Fruit fly (Drosophila melanogaster) whole organism, embryonic: ENCODE results near the gene Pnn.

Experiments
- Awh ChIP-seq: fragments of 200-800 bp; sonication (Bioruptor generic); IDR thresholded peaks from 2 replicates; pipeline ENCODE4, ENCODE4 v1.3.6; 2022; ENCODE audit warnings: missing biosample characterization, missing genetic modification characterization
- Blimp-1 ChIP-seq: fragments of 200-800 bp; sonication (Bioruptor generic); optimal IDR thresholded peaks from 3 replicates; lab custom pipeline; 2018; ENCODE audit warnings: missing biosample characterization, missing genetic modification characterization, mild to moderate bottlenecking, moderate library complexity, missing genetic modification reagents
- Bteb2 ChIP-seq: fragments of 200-800 bp; sonication (Bioruptor generic); optimal IDR thresholded peaks from 2 replicates; lab custom pipeline; 2016; ENCODE audit warnings: missing biosample characterization, missing genetic modification characterization
- CG10462 ChIP-seq: fragments of 200-800 bp; sonication (Bioruptor generic); optimal IDR thresholded peaks from 2 replicates; lab custom pipeline; 2016; ENCODE audit warnings: missing biosample characterization, missing genetic modification characterization
- CG11093 ChIP-seq: fragments of 200-800 bp; sonication (Bioruptor generic); IDR thresholded peaks from 3 replicates; pipeline ENCODE4 v1.3.6; 2022; ENCODE audit warnings: missing biosample characterization, missing genetic modification characterization
- CG11695 ChIP-seq: fragments of 200-800 bp; sonication (Bioruptor generic); IDR thresholded peaks from 3 replicates; pipeline ENCODE4 v1.3.6; 2022; ENCODE audit warnings: missing biosample characterization, missing genetic modification characterization
- CG11723 ChIP-seq: fragments of 200-800 bp; sonication (Bioruptor generic); optimal IDR thresholded peaks from 2 replicates; lab custom pipeline; 2017; ENCODE audit warnings: missing biosample characterization, mild to moderate bottlenecking, missing genetic modification characterization
- CG13424 ChIP-seq: fragments of 200-800 bp; sonication (Bioruptor generic); optimal IDR thresholded peaks from 2 replicates; lab custom pipeline; 2019; ENCODE audit warnings: missing biosample characterization, mild to moderate bottlenecking, missing genetic modification characterization, moderate library complexity
- CG16813 ChIP-seq: fragments of 200-800 bp; sonication (Bioruptor generic); IDR thresholded peaks from 3 replicates; pipeline ENCODE4 v1.3.6; 2022; ENCODE audit warnings: missing biosample characterization, missing genetic modification characterization; ENCODE audit not compliant: partially characterized antibody
- CG17385 ChIP-seq: fragments of 200-800 bp; sonication (Bioruptor generic); optimal IDR thresholded peaks from 3 replicates; lab custom pipeline; 2018; ENCODE audit warnings: missing biosample characterization, mild to moderate bottlenecking, missing genetic modification characterization
- CG18599 ChIP-seq: fragments of 200-800 bp; sonication (Bioruptor generic); optimal IDR thresholded peaks from 3 replicates; lab custom pipeline; 2017; ENCODE audit warnings: missing biosample characterization, missing genetic modification characterization, mild to moderate bottlenecking, moderate library complexity, missing genetic modification reagents
- CG42726 ChIP-seq: fragments of 200-800 bp; sonication (Bioruptor generic); IDR thresholded peaks from 2 replicates; pipeline ENCODE4 v1.3.6; 2022; ENCODE audit warnings: missing biosample characterization, missing genetic modification characterization; ENCODE audit not compliant: partially characterized antibody
- CG6254 ChIP-seq: fragments of 200-800 bp; sonication (Bioruptor generic); optimal IDR thresholded peaks from 3 replicates; lab custom pipeline; 2017; ENCODE audit warnings: mild to moderate bottlenecking, missing biosample characterization, missing genetic modification reagents, missing genetic modification characterization
- CG7271 ChIP-seq: fragments of 200-800 bp; sonication (Bioruptor generic); optimal IDR thresholded peaks from 2 replicates; lab custom pipeline; 2018; ENCODE audit warnings: missing biosample characterization, mild to moderate bottlenecking, missing genetic modification characterization, moderate library complexity
- CG7786 ChIP-seq: fragments of 200-800 bp; sonication (Bioruptor generic); optimal IDR thresholded peaks from 2 replicates; lab custom pipeline; 2016; ENCODE audit warnings: missing biosample characterization, missing genetic modification characterization
- CG7928 ChIP-seq: fragments of 200-800 bp; sonication (Bioruptor generic); optimal IDR thresholded peaks from 2 replicates; lab custom pipeline; 2017; ENCODE audit warnings: missing biosample characterization, mild to moderate bottlenecking, missing genetic modification characterization
- CG9609 ChIP-seq: fragments of 200-800 bp; sonication (Bioruptor generic); optimal IDR thresholded peaks from 3 replicates; lab custom pipeline; 2016; ENCODE audit warnings: missing biosample characterization, missing genetic modification characterization
- CTCF ChIP-seq: fragments of 200-800 bp; sonication (Bioruptor generic); optimal IDR thresholded peaks from 2 replicates; lab custom pipeline; 2017; ENCODE audit warnings: missing biosample characterization, mild to moderate bottlenecking, missing genetic modification characterization, moderate library complexity
- D ChIP-seq, 2 experiments: fragments of 200-800 bp in 1 of 2; fragments of >200 bp in 1 of 2; sonication (Bioruptor generic) in 1 of 2; optimal IDR thresholded peaks; 2 replicates in 1 of 2; 3 replicates in 1 of 2; lab custom pipeline; 2017; ENCODE audit warnings: mild to moderate bottlenecking in 1 of 2, missing biosample characterization in 1 of 2, missing genetic modification characterization in 1 of 2, missing genetic modification reagents in 1 of 2
- D19B ChIP-seq: fragments of 200-800 bp; sonication (Bioruptor generic); optimal IDR thresholded peaks from 2 replicates; lab custom pipeline; 2017; ENCODE audit warnings: missing biosample characterization, mild to moderate bottlenecking, missing genetic modification characterization
- Eip74EF ChIP-seq, 2 experiments: fragments of 200-800 bp in 1 of 2; fragments of >200 bp in 1 of 2; sonication (Bioruptor generic) in 1 of 2; optimal IDR thresholded peaks; 2 replicates each; lab custom pipeline; 2017 to 2019; ENCODE audit warnings: missing biosample characterization in 2 of 2, missing genetic modification characterization in 2 of 2, mild to moderate bottlenecking in 1 of 2, moderate library complexity in 1 of 2
- Fer2 ChIP-seq: fragments of 200-800 bp; sonication (Bioruptor generic); optimal IDR thresholded peaks from 2 replicates; lab custom pipeline; 2018; ENCODE audit warnings: missing biosample characterization, mild to moderate bottlenecking, missing genetic modification characterization, moderate library complexity
- Gug ChIP-seq: fragments of 200-800 bp; sonication (Bioruptor generic); IDR thresholded peaks from 4 replicates; pipeline ENCODE4 v1.3.6; 2022; ENCODE audit warnings: missing biosample characterization, missing genetic modification characterization
- HLH54F ChIP-seq: fragments of 200-800 bp; sonication (Bioruptor generic); optimal IDR thresholded peaks from 3 replicates; lab custom pipeline; 2016; ENCODE audit warnings: missing biosample characterization, missing genetic modification characterization
- HLHmδ ChIP-seq: fragments of 200-800 bp; sonication (Bioruptor generic); optimal IDR thresholded peaks from 2 replicates; lab custom pipeline; 2018; ENCODE audit warnings: missing biosample characterization, mild to moderate bottlenecking, missing genetic modification characterization, moderate library complexity
- Hmx ChIP-seq: fragments of 200-800 bp; sonication (Bioruptor generic); optimal IDR thresholded peaks from 2 replicates; lab custom pipeline; 2016; ENCODE audit warnings: missing biosample characterization, missing genetic modification characterization
- Hr51 ChIP-seq, 2 experiments: fragments of 200-800 bp; sonication (Bioruptor generic); optimal IDR thresholded peaks; 2 replicates in 1 of 2; 3 replicates in 1 of 2; lab custom pipeline; 2016 to 2018; ENCODE audit warnings: missing biosample characterization in 2 of 2, missing genetic modification characterization in 2 of 2, mild to moderate bottlenecking in 1 of 2, moderate library complexity in 1 of 2
- Jarid2 ChIP-seq: fragments of 200-800 bp; sonication (Bioruptor generic); optimal IDR thresholded peaks from 3 replicates; lab custom pipeline; 2017; ENCODE audit warnings: mild to moderate bottlenecking, missing biosample characterization, missing genetic modification reagents, missing genetic modification characterization
- Side ChIP-seq: fragments of 200-800 bp; sonication (Bioruptor generic); optimal IDR thresholded peaks from 2 replicates; lab custom pipeline; 2016; ENCODE audit warnings: missing biosample characterization, missing genetic modification characterization
- Stat92E ChIP-seq, 3 experiments: fragments of >200 bp in 2 of 3; fragments of 200-800 bp in 1 of 3; sonication (Bioruptor generic) in 1 of 3; optimal IDR thresholded peaks; 2 replicates each; lab custom pipeline; 2017 to 2019; ENCODE audit warnings: missing biosample characterization in 3 of 3, missing genetic modification characterization in 3 of 3, mild to moderate bottlenecking in 1 of 3, moderate library complexity in 1 of 3
- Vsx1 ChIP-seq: fragments of 200-800 bp; sonication (Bioruptor generic); optimal IDR thresholded peaks from 2 replicates; lab custom pipeline; 2017; ENCODE audit warnings: missing biosample characterization, mild to moderate bottlenecking, missing genetic modification characterization, missing genetic modification reagents
- bbx ChIP-seq: fragments of 200-800 bp; sonication (Bioruptor generic); IDR thresholded peaks from 2 replicates; pipeline ENCODE4 v1.3.6; 2022; ENCODE audit warnings: missing biosample characterization, missing genetic modification characterization; ENCODE audit not compliant: partially characterized antibody
- br ChIP-seq: fragments of >200 bp; optimal IDR thresholded peaks from 2 replicates; lab custom pipeline; 2017
- ci ChIP-seq: fragments of 200-800 bp; sonication (Bioruptor generic); IDR thresholded peaks from 3 replicates; pipeline ENCODE4 v1.3.6; 2022; ENCODE audit warnings: missing biosample characterization, missing genetic modification characterization
- corto ChIP-seq: fragments of 200-800 bp; sonication (Bioruptor generic); optimal IDR thresholded peaks from 2 replicates; lab custom pipeline; 2016; ENCODE audit warnings: missing biosample characterization, mild to moderate bottlenecking, missing genetic modification characterization, moderate library complexity
- da ChIP-seq: fragments of 200-800 bp; sonication (Bioruptor generic); optimal IDR thresholded peaks from 2 replicates; lab custom pipeline; 2016; ENCODE audit warnings: missing biosample characterization, missing genetic modification characterization
- eve ChIP-seq, 2 experiments: fragments of >200 bp; optimal IDR thresholded peaks; 2 replicates each; lab custom pipeline; 2017; ENCODE audit warnings: missing biosample characterization in 2 of 2, missing genetic modification characterization in 2 of 2
- exex ChIP-seq: fragments of 200-800 bp; sonication (Bioruptor generic); optimal IDR thresholded peaks from 4 replicates; lab custom pipeline; 2018; ENCODE audit warnings: missing biosample characterization, mild to moderate bottlenecking, missing genetic modification characterization, moderate library complexity
- fd64A ChIP-seq: fragments of 200-800 bp; sonication (Bioruptor generic); optimal IDR thresholded peaks from 3 replicates; lab custom pipeline; 2018; ENCODE audit warnings: missing biosample characterization, mild to moderate bottlenecking, missing genetic modification characterization
- gsb-n ChIP-seq: fragments of 200-800 bp; sonication (Bioruptor generic); optimal IDR thresholded peaks from 3 replicates; lab custom pipeline; 2018; ENCODE audit warnings: missing biosample characterization, mild to moderate bottlenecking, missing genetic modification characterization
- klu ChIP-seq: fragments of 200-800 bp; sonication (Bioruptor generic); IDR thresholded peaks from 2 replicates; pipeline ENCODE4 v1.3.6; 2022; ENCODE audit warnings: missing biosample characterization, missing genetic modification characterization
- pb ChIP-seq: fragments of 200-800 bp; sonication (Bioruptor generic); optimal IDR thresholded peaks from 3 replicates; lab custom pipeline; 2016; ENCODE audit warnings: missing biosample characterization, missing genetic modification characterization
- pros ChIP-seq: fragments of 200-800 bp; sonication (Bioruptor generic); optimal IDR thresholded peaks from 3 replicates; lab custom pipeline; 2019; ENCODE audit warnings: missing biosample characterization, mild to moderate bottlenecking, missing genetic modification characterization, moderate library complexity
- repo ChIP-seq: fragments of 200-800 bp; sonication (Bioruptor generic); optimal IDR thresholded peaks from 2 replicates; lab custom pipeline; 2016; ENCODE audit warnings: missing biosample characterization, missing genetic modification characterization
- tio ChIP-seq: fragments of 200-800 bp; sonication (Bioruptor generic); optimal IDR thresholded peaks from 2 replicates; lab custom pipeline; 2017; ENCODE audit warnings: missing biosample characterization, missing genetic modification characterization, inconsistent platforms
- trh ChIP-seq: fragments of 200-800 bp; sonication (Bioruptor generic); optimal IDR thresholded peaks from 2 replicates; lab custom pipeline; 2016; ENCODE audit warnings: missing biosample characterization, missing genetic modification characterization
- vnd ChIP-seq: fragments of 200-800 bp; sonication (Bioruptor generic); IDR thresholded peaks from 3 replicates; pipeline ENCODE4 v1.3.6; 2022; ENCODE audit warnings: missing biosample characterization, missing genetic modification characterization; ENCODE audit not compliant: partially characterized antibody

Gene Pnn

DNA sequence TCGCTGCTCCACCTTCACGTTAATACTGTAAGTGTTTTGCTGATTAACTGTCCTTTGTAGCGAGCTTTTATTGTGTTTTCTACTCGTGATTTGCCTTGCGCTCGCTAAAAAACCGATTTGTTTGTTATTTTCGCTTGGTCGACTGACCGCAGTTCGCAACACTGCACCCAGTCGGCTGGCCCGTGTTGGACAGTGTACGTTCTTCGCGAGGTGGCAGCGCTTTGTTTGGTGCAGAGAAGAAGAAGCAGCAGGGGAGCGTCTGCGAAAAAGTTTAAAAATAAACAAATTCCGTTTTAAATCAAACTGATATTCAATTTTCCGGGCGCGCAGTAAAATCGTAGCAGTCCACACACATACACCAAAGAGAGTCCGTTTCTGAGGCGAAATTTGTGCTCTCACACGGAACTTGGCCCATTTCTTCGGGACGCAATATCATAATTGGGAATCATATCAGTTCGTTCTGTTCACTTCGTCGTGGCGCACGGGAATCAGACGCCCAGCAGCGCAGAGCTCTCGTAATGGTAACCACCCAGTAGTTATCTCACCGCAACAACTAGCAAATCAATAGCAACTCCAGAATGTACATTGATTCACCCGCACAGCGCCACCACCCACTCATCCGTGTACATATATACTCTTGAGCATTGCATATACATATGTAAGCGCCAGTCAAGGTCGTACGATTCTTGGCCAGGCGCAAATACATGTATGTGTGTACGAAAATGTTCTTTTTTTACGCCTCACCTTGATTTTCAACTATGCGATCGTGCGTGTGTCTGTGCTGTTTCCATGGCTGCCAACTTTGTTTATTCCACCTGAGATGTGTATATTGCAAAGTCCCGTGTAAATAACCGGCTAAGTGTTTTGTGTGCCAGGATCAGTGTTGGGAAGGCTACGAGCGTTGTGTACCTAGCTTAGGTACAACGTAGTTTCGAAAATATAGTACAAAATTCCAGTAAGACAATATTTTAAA lies 27.2 kb downstream of the Pnn start, which contains the start of gene Naa80 (continued):
- peak; percentile 63 for TF ChIP-seq HLHmδ (GFP tag; lab: Kevin White, UChicago)
- no peak for TF ChIP-seq klu
- TF ChIP-seq Hmx (GFP tag; lab: Kevin White, UChicago): no peak
- TF ChIP-seq D19B (GFP tag; lab: Kevin White, UChicago): peak; percentile 8
- TF ChIP-seq CG17385: peak; percentile 99
- TF ChIP-seq CG11723 (GFP tag; lab: Kevin White, UChicago): peak; percentile 45
- TF ChIP-seq CG6254: no peak
- peak; percentile 38 for TF ChIP-seq da (GFP tag; lab: Kevin White, UChicago)
- TF ChIP-seq CG11093 (GFP tag; lab: Robert Waterston, UW): no peak
- TF ChIP-seq CG16813 (GFP tag; lab: Robert Waterston, UW): peak; percentile 46; the same call in 1 of the 3 replicates
- no peak for TF ChIP-seq Blimp-1 (GFP tag; lab: Kevin White, UChicago)
- TF ChIP-seq ci: peak; percentile 85
- peak; percentile 74 for TF ChIP-seq CG18599 (GFP tag; lab: Kevin White, UChicago)
- peak; percentile 65 for TF ChIP-seq CG42726 (GFP tag; lab: Robert Waterston, UW)
- TF ChIP-seq fd64A (GFP tag; lab: Kevin White, UChicago): no peak
- TF ChIP-seq Side (GFP tag; lab: Kevin White, UChicago): peak; percentile 83
- TF ChIP-seq Eip74EF (GFP tag; optimal IDR thresholded peaks at IDR 0.05; lab: Kevin White, UChicago): no peak
- TF ChIP-seq eve (GFP tag; optimal IDR thresholded peaks at IDR 0.05; lab: Kevin White, UChicago): no peak
- TF ChIP-seq CG7786 (GFP tag; lab: Kevin White, UChicago): peak; percentile 76
- peak in 1 of 2 experiments; percentile 85 for TF ChIP-seq Hr51 (GFP tag; optimal IDR thresholded peaks at IDR 0.05; lab: Kevin White, UChicago)
- TF ChIP-seq CG7928 (GFP tag; lab: Kevin White, UChicago): peak; percentile 7
- no peak for TF ChIP-seq tio
- peak; percentile 65 for TF ChIP-seq bbx (GFP tag; lab: Robert Waterston, UW)
- TF ChIP-seq CTCF: peak; percentile 37
- peak; percentile 83 for TF ChIP-seq HLH54F (GFP tag; lab: Kevin White, UChicago)
- no peak for TF ChIP-seq Vsx1 (GFP tag; lab: Kevin White, UChicago)
- no peak for TF ChIP-seq gsb-n (tag; lab: Kevin White, UChicago)
- TF ChIP-seq trh: peak; percentile 19
- peak; percentile 50 for TF ChIP-seq Bteb2 (GFP tag; lab: Kevin White, UChicago)
- TF ChIP-seq corto (GFP tag; lab: Kevin White, UChicago): no peak
- peak; percentile 50; the same call in 2 of the 4 replicates for TF ChIP-seq Gug (GFP tag; lab: Robert Waterston, UW)
- TF ChIP-seq CG11695 (GFP tag; lab: Robert Waterston, UW): no peak
- no peak for TF ChIP-seq Awh
- TF ChIP-seq exex (tag; lab: Kevin White, UChicago): peak; percentile 49
- TF ChIP-seq br: no peak
- TF ChIP-seq CG10462: no peak
- TF ChIP-seq CG7271: no peak
- peak; percentile 78 for TF ChIP-seq CG9609
- TF ChIP-seq Fer2: peak; percentile 8
- peak in 1 of 3 experiments; percentile 24 for TF ChIP-seq Stat92E (GFP tag; optimal IDR thresholded peaks at IDR 0.05; lab: Kevin White, UChicago)
- no peak for TF ChIP-seq vnd (GFP tag; lab: Robert Waterston, UW)
- peak; percentile 57 for TF ChIP-seq repo (GFP tag; lab: Kevin White, UChicago)
- peak; percentile 52 for TF ChIP-seq CG13424 (tag; lab: Kevin White, UChicago)
- no peak for TF ChIP-seq pros (GFP tag; lab: Kevin White, UChicago)
- peak; percentile 48 for TF ChIP-seq pb (GFP tag; lab: Kevin White, UChicago)
- no peak for TF ChIP-seq D (optimal IDR thresholded peaks at IDR 0.05; lab: Kevin White, UChicago)
- no peak for TF ChIP-seq D (GFP tag; optimal IDR thresholded peaks at IDR 0.05; lab: Kevin White, UChicago)
- TF ChIP-seq Jarid2 (GFP tag; lab: Kevin White, UChicago): no peak
